Fruit fly (Drosophila melanogaster) whole organism, pupa: ENCODE results near the gene Nt5b.

ENCODE experiments used
- CG14655 ChIP-seq: fragments of 200-800 bp; sonication (Bioruptor generic); optimal IDR thresholded peaks from 3 replicates; lab custom pipeline; 2017; ENCODE audit warnings: mild to moderate bottlenecking, missing biosample characterization, missing genetic modification reagents, missing genetic modification characterization
- CG15710 ChIP-seq: fragments of 200-800 bp; sonication (Bioruptor generic); optimal IDR thresholded peaks from 2 replicates; lab custom pipeline; 2018; ENCODE audit warnings: missing biosample characterization, mild to moderate bottlenecking, missing genetic modification characterization, moderate library complexity
- CG32121 ChIP-seq: fragments of 200-800 bp; sonication (Bioruptor generic); IDR thresholded peaks from 2 replicates; pipeline ENCODE4 v1.3.6; 2022; ENCODE audit warnings: missing biosample characterization, missing genetic modification characterization
- CG8301 ChIP-seq: fragments of 200-800 bp; sonication (Bioruptor generic); optimal IDR thresholded peaks from 2 replicates; lab custom pipeline; 2018; ENCODE audit warnings: missing biosample characterization, mild to moderate bottlenecking, missing genetic modification characterization
- D1 ChIP-seq: fragments of 200-800 bp; sonication (Bioruptor generic); optimal IDR thresholded peaks from 2 replicates; lab custom pipeline; 2018; ENCODE audit warnings: missing biosample characterization, mild to moderate bottlenecking, missing genetic modification characterization, moderate library complexity
- Ets98B ChIP-seq: fragments of 200-800 bp; sonication (Bioruptor generic); IDR thresholded peaks from 2 replicates; pipeline ENCODE4 v1.3.6; 2022; ENCODE audit warnings: missing biosample characterization, missing genetic modification characterization

DNA sequence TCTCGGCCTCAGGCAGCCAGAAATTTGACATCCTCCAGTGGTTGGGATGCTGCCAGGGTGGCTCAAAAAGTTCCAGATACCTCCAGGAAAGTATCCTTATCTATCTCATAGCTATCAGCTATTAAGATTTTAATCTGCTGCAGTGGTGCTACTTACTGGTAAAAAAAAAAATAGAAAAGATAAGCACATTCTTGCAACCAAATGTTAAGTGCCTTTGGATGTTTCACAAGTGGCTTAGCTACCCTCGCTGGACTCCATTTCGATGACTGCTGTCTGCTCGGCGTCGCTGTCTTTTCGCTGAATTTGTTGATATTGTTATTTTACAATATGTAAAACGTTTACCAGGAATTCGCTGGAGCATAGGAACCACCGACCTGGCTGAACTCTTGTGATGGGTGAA is 42.8 kb upstream of the Nt5b start:
- no peak for TF ChIP-seq Ets98B
- TF ChIP-seq CG15710 (tag; lab: Kevin White, UChicago): no peak
- no peak for TF ChIP-seq CG14655 (GFP tag; lab: Kevin White, UChicago)
- TF ChIP-seq D1 (tag; lab: Kevin White, UChicago): no peak
- TF ChIP-seq CG32121 (GFP tag; lab: Robert Waterston, UW): no peak
- TF ChIP-seq CG8301 (tag; lab: Kevin White, UChicago): no peak
